Fruit fly (Drosophila melanogaster) whole organism: ENCODE results near the gene ebd2.

Source experiments
- Dll ChIP-seq: fragments of >200 bp; optimal IDR thresholded peaks from 2 replicates; lab custom pipeline; 2017
- pan ChIP-seq: fragments of >200 bp; optimal IDR thresholded peaks from 2 replicates; lab custom pipeline; 2017

DNA sequence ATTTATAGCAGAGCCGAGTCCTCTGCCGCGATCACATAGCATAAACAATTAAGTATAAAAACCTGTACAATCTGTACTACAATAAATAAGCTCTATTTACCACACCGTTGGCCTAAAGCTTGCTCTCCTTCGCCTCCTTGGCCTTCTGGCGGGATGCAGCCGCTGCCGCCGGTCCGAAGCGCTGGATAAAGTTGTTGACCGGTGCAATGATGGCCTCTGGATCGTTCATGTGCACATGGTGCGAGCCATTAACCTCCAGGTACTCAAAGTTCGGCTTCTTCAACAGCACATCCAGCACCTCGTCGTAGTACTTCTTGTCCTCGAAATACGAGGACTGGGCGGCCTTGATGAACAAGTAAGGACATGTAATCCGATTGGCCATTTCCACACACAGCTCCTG lies 46.6 kb downstream of the ebd2 start:
- TF ChIP-seq Dll (no peak), pan (lab: Kevin White, UChicago) (no peak)
